Worm (Caenorhabditis elegans): Measurements from ENCODE around the gene mig-2.

ce11 chrX:11517433-11517832 lies 31.0 kb upstream of the mig-2 start:
- no peak for TF ChIP-seq flt-1 (GFP tag; IDR thresholded peaks at IDR 0.05)
- no peak for TF ChIP-seq ama-1 (optimal IDR thresholded peaks at IDR 0.05)
- no peak for TF ChIP-seq B0310.2 (tag; optimal IDR thresholded peaks at IDR 0.05)
- TF ChIP-seq scrt-1 (GFP tag; IDR thresholded peaks at IDR 0.05) = no peak
- TF ChIP-seq F13C5.2 (tag; optimal IDR thresholded peaks at IDR 0.05) = no peak
- no peak for TF ChIP-seq sea-1 (GFP tag; conservative IDR thresholded peaks at IDR 0.05)
- no peak for TF ChIP-seq ceh-36 (tag; optimal IDR thresholded peaks at IDR 0.05)
- TF ChIP-seq pes-1 (GFP tag; IDR thresholded peaks at IDR 0.05) = no peak
- TF ChIP-seq hmbx-1 (tag; optimal IDR thresholded peaks at IDR 0.05) = no peak
